Fruit fly (Drosophila melanogaster) Kc167 (cell line): ENCODE measurements around the gene Semp1.

ENCODE experiments used
- Myc ChIP-seq: fragments of >200 bp; optimal IDR thresholded peaks from 2 replicates; lab custom pipeline; 2017; ENCODE audit warnings: missing external identifiers
- Sin3A ChIP-seq: fragments of >200 bp; optimal IDR thresholded peaks from 2 replicates; lab custom pipeline; 2018; ENCODE audit warnings: missing external identifiers
- h ChIP-seq: fragments of >200 bp; optimal IDR thresholded peaks from 3 replicates; lab custom pipeline; 2018; ENCODE audit warnings: missing external identifiers
- insv ChIP-seq: fragments of >200 bp; optimal IDR thresholded peaks from 3 replicates; lab custom pipeline; 2018; ENCODE audit warnings: missing external identifiers
- psq ChIP-seq: fragments of >200 bp; optimal IDR thresholded peaks from 2 replicates; lab custom pipeline; 2017; ENCODE audit warnings: missing external identifiers
- ttk ChIP-seq: sonication (Bioruptor generic); optimal IDR thresholded peaks from 2 replicates; lab custom pipeline; 2017; ENCODE audit warnings: missing external identifiers

dm6 chr2L:15613285-15613912 lies at the start of gene Semp1:
- TF ChIP-seq ttk (lab: Kevin White, UChicago) (no peak), psq (lab: Kevin White, UChicago) (no peak), Sin3A (no peak), Myc (lab: Kevin White, UChicago) (no peak), insv (lab: Kevin White, UChicago) (no peak), h (lab: Kevin White, UChicago) (no peak)
